Comparison of ENCODE assay signal across 3 worm cellular contexts in genomic region chrIII:11039250-11039649, ce11.
TF ChIP-seq lines count a peak whose summit lies in the region.

No protein-coding gene starts in this region.

TF ChIP-seq in whole organism, L1 larva, 84 proteins besides CTCF, POLR2A, EP300 and RAD21 (continued from another document):
- TF ChIP-seq lsy-2 (tag; optimal IDR thresholded peaks at IDR 0.05; lab: Kevin White, UChicago) (peak; percentile 16 to 79), snu-23 (GFP tag; optimal IDR thresholded peaks at IDR 0.05; lab: Kevin White, UChicago) (peak; percentile 45), skn-1 (tag; optimal IDR thresholded peaks at IDR 0.05; lab: Kevin White, UChicago) (peak; percentile 73), dpl-1 (GFP tag; optimal IDR thresholded peaks at IDR 0.05; lab: Kevin White, UChicago) (peak in 1 of 3 experiments; percentile 63), lin-15B (tag; optimal IDR thresholded peaks at IDR 0.05; lab: Kevin White, UChicago) (peak; percentile 68), C16A3.4 (tag; optimal IDR thresholded peaks at IDR 0.05; lab: Kevin White, UChicago) (peak; percentile 38)

TF ChIP-seq in whole organism, L3 larva, 47 proteins besides CTCF, POLR2A, EP300 and RAD21 (continued from another document):
- TF ChIP-seq hmg-11 (tag; optimal IDR thresholded peaks at IDR 0.05; lab: Kevin White, UChicago) (peak; percentile 19), skn-1 (tag; optimal IDR thresholded peaks at IDR 0.05; lab: Kevin White, UChicago) (peak; percentile 88), pqm-1 (tag; optimal IDR thresholded peaks at IDR 0.05; lab: Kevin White, UChicago) (no peak), nhr-76 (tag; optimal IDR thresholded peaks at IDR 0.05; lab: Kevin White, UChicago) (no peak), jun-1 (tag; optimal IDR thresholded peaks at IDR 0.05; lab: Kevin White, UChicago) (no peak), pha-4 (tag; optimal IDR thresholded peaks at IDR 0.05; lab: Kevin White, UChicago) (no peak), tbx-2 (tag; optimal IDR thresholded peaks at IDR 0.05; lab: Kevin White, UChicago) (no peak), unc-62 (GFP tag; optimal IDR thresholded peaks at IDR 0.05; lab: Kevin White, UChicago) (no peak), fkh-2 (tag; optimal IDR thresholded peaks at IDR 0.05; lab: Kevin White, UChicago) (no peak), lin-15B (tag; optimal IDR thresholded peaks at IDR 0.05; lab: Kevin White, UChicago) (peak; percentile 86), ztf-11 (tag; optimal IDR thresholded peaks at IDR 0.05; lab: Kevin White, UChicago) (no peak)

TF ChIP-seq in whole organism, L4 larva, 104 proteins besides CTCF, POLR2A, EP300 and RAD21 (continued from another document):
- TF ChIP-seq snpc-1.2 (GFP tag; IDR thresholded peaks at IDR 0.05; lab: Robert Waterston, UW): no peak
- peak in 1 of 2 experiments; percentile 71 for TF ChIP-seq lsy-2 (tag; optimal IDR thresholded peaks at IDR 0.05; lab: Kevin White, UChicago)
- TF ChIP-seq nhr-76 (tag; optimal IDR thresholded peaks at IDR 0.05; lab: Kevin White, UChicago): no peak
- no peak for TF ChIP-seq nhr-6 (tag; optimal IDR thresholded peaks at IDR 0.05; lab: Kevin White, UChicago)
- no peak for TF ChIP-seq lin-29 (GFP tag; IDR thresholded peaks at IDR 0.05; lab: Robert Waterston, UW)
- TF ChIP-seq mep-1 (tag; optimal IDR thresholded peaks at IDR 0.05; lab: Kevin White, UChicago): peak; percentile 45
- TF ChIP-seq dmd-6 (GFP tag; IDR thresholded peaks at IDR 0.05; lab: Robert Waterston, UW): peak; percentile 21; the same call in 1 of the 2 replicates
- TF ChIP-seq Y105C5A.15 (GFP tag; IDR thresholded peaks at IDR 0.05; lab: Robert Waterston, UW): no peak
- TF ChIP-seq lin-13 (GFP tag; optimal IDR thresholded peaks at IDR 0.05; lab: Kevin White, UChicago): no peak
- TF ChIP-seq lin-38 (GFP tag; IDR thresholded peaks at IDR 0.05; lab: Robert Waterston, UW): peak; percentile 60
- TF ChIP-seq rbr-2 (tag; optimal IDR thresholded peaks at IDR 0.05; lab: Kevin White, UChicago): peak; percentile 35
- TF ChIP-seq ceh-28 (tag; optimal IDR thresholded peaks at IDR 0.05; lab: Kevin White, UChicago): no peak
- peak; percentile 25 for TF ChIP-seq hlh-30 (tag; optimal IDR thresholded peaks at IDR 0.05; lab: Kevin White, UChicago; ENCODE audit: insufficient read depth)
- no peak for TF ChIP-seq ztf-11 (tag; optimal IDR thresholded peaks at IDR 0.05; lab: Kevin White, UChicago)
- no peak for TF ChIP-seq gei-8 (GFP tag; optimal IDR thresholded peaks at IDR 0.05; lab: Kevin White, UChicago)
